Fruit fly (Drosophila melanogaster): ENCODE measurements around the gene Peritrophin-15b.

Peritrophin-15b gene

dm6 chr2L:8374235-8374634, 20.5 kb downstream of the Peritrophin-15b start, which contains the start of gene Wdr82 (continued):
- TF ChIP-seq CG17568 (GFP tag; optimal IDR thresholded peaks at IDR 0.05) = no peak
- no peak for TF ChIP-seq tup (GFP tag; optimal IDR thresholded peaks at IDR 0.05)
- no peak for TF ChIP-seq Hey (tag; optimal IDR thresholded peaks at IDR 0.05)
- TF ChIP-seq CG15011 (GFP tag; optimal IDR thresholded peaks at IDR 0.05) = no peak
- TF ChIP-seq Eip74EF (GFP tag; optimal IDR thresholded peaks at IDR 0.05) = no peak
- TF ChIP-seq cwo (GFP tag; optimal IDR thresholded peaks at IDR 0.05) = no peak
- no peak for TF ChIP-seq schlank (tag; optimal IDR thresholded peaks at IDR 0.05)
- no peak for TF ChIP-seq jigr1 (GFP tag; IDR thresholded peaks at IDR 0.05)
- TF ChIP-seq Sox102F (GFP tag; optimal IDR thresholded peaks at IDR 0.05) = no peak
- TF ChIP-seq CG34376 (GFP tag; optimal IDR thresholded peaks at IDR 0.05) = no peak
- TF ChIP-seq pita (GFP tag; optimal IDR thresholded peaks at IDR 0.05) = no peak
- TF ChIP-seq Ravus (GFP tag; IDR thresholded peaks at IDR 0.05) = no peak
- no peak for TF ChIP-seq nau (GFP tag; optimal IDR thresholded peaks at IDR 0.05)
- no peak for TF ChIP-seq CG14050 (GFP tag; IDR thresholded peaks at IDR 0.05)
- no peak for TF ChIP-seq sqz (GFP tag; optimal IDR thresholded peaks at IDR 0.05)
- TF ChIP-seq CG8290 (GFP tag; optimal IDR thresholded peaks at IDR 0.05) = no peak
- TF ChIP-seq CG8290 (tag; optimal IDR thresholded peaks at IDR 0.05) = peak in 1 of 2 experiments; percentile 10
- no peak for TF ChIP-seq ftz-f1 (GFP tag; optimal IDR thresholded peaks at IDR 0.05)
- TF ChIP-seq Drgx (GFP tag; IDR thresholded peaks at IDR 0.05) = no peak
- no peak for TF ChIP-seq pnt (GFP tag; optimal IDR thresholded peaks at IDR 0.05)
- TF ChIP-seq CG10979 (tag; optimal IDR thresholded peaks at IDR 0.05) = no peak
- TF ChIP-seq bowl (GFP tag; IDR thresholded peaks at IDR 0.05) = no peak
- TF ChIP-seq HLHmδ (GFP tag; optimal IDR thresholded peaks at IDR 0.05) = no peak
- TF ChIP-seq gt (GFP tag; IDR thresholded peaks at IDR 0.05) = no peak
- TF ChIP-seq nmo (GFP tag; optimal IDR thresholded peaks at IDR 0.05) = no peak
- TF ChIP-seq zfh2 (GFP tag; optimal IDR thresholded peaks at IDR 0.05) = no peak
- TF ChIP-seq pros (GFP tag; optimal IDR thresholded peaks at IDR 0.05) = no peak
- TF ChIP-seq bsh (GFP tag; optimal IDR thresholded peaks at IDR 0.05) = no peak
- peak; percentile 71 for TF ChIP-seq MESR4 (GFP tag; optimal IDR thresholded peaks at IDR 0.05)
- no peak for TF ChIP-seq Mrtf (GFP tag; IDR thresholded peaks at IDR 0.05)
- no peak for TF ChIP-seq Trl (optimal IDR thresholded peaks at IDR 0.05)
- no peak for TF ChIP-seq Trl (GFP tag; optimal IDR thresholded peaks at IDR 0.05)
- no peak for TF ChIP-seq lov (optimal IDR thresholded peaks at IDR 0.05)
- no peak for TF ChIP-seq lov (GFP tag; IDR thresholded peaks at IDR 0.05)
- no peak for TF ChIP-seq Sry-β (GFP tag; optimal IDR thresholded peaks at IDR 0.05)
- TF ChIP-seq Scr (GFP tag; IDR thresholded peaks at IDR 0.05; ENCODE audit: partially characterized antibody) = peak; percentile 75
- no peak for TF ChIP-seq kni (GFP tag; optimal IDR thresholded peaks at IDR 0.05)
- peak; percentile 8 for TF ChIP-seq YL-1 (GFP tag; optimal IDR thresholded peaks at IDR 0.05)
- TF ChIP-seq bcd (GFP tag; optimal IDR thresholded peaks at IDR 0.05) = no peak
- TF ChIP-seq HmgD (GFP tag; optimal IDR thresholded peaks at IDR 0.05) = no peak
- no peak for TF ChIP-seq dysf (GFP tag; IDR thresholded peaks at IDR 0.05)
- no peak for TF ChIP-seq Hr51 (GFP tag; optimal IDR thresholded peaks at IDR 0.05)
- TF ChIP-seq HLH4C (GFP tag; IDR thresholded peaks at IDR 0.05; ENCODE audit: partially characterized antibody) = peak; percentile 84
- no peak for TF ChIP-seq esg (GFP tag; conservative IDR thresholded peaks at IDR 0.05)
- no peak for TF ChIP-seq ase (GFP tag; IDR thresholded peaks at IDR 0.05)
- TF ChIP-seq CG42726 (GFP tag; IDR thresholded peaks at IDR 0.05; ENCODE audit: partially characterized antibody) = no peak
- no peak for TF ChIP-seq Dbx (GFP tag; IDR thresholded peaks at IDR 0.05)
- no peak for TF ChIP-seq CG5180 (GFP tag; optimal IDR thresholded peaks at IDR 0.05)
- TF ChIP-seq CG11456 (GFP tag; IDR thresholded peaks at IDR 0.05) = no peak
- peak; percentile 71; the same call in 2 of the 3 replicates for TF ChIP-seq Opbp (GFP tag; IDR thresholded peaks at IDR 0.05; ENCODE audit: partially characterized antibody)
- no peak for TF ChIP-seq CG3163 (GFP tag; optimal IDR thresholded peaks at IDR 0.05)
- no peak for TF ChIP-seq Gug (GFP tag; IDR thresholded peaks at IDR 0.05)
